Worm (Caenorhabditis elegans) whole organism, L4 larva: ENCODE data around the gene fipr-7.
A peak's percentile ranks its signal among the peaks of the same experiment; 100 is the strongest.

Source experiments
- aly-2 ChIP-seq: sonication (generic microtip); optimal IDR thresholded peaks from 2 replicates; lab custom pipeline; 2018; ENCODE audit warnings: missing biosample characterization, missing genetic modification characterization
- mdl-1 ChIP-seq, 2 experiments: fragments of 150-350 bp in 1 of 2; sonication (generic microtip) in 1 of 2; optimal IDR thresholded peaks; 2 replicates each; lab custom pipeline; 2014 to 2017; ENCODE audit warnings: missing biosample characterization in 2 of 2, missing genetic modification characterization in 2 of 2
- nhr-10 ChIP-seq: fragments of 150-350 bp; optimal IDR thresholded peaks from 2 replicates; lab custom pipeline; 2014; ENCODE audit warnings: missing biosample characterization, missing genetic modification characterization
- nhr-102 ChIP-seq: sonication (generic microtip); optimal IDR thresholded peaks from 2 replicates; lab custom pipeline; 2016; ENCODE audit warnings: mild to moderate bottlenecking, missing genetic modification characterization, moderate library complexity, missing compliant biosample characterization
- nhr-11 ChIP-seq: fragments of 150-350 bp; optimal IDR thresholded peaks from 2 replicates; lab custom pipeline; 2014; ENCODE audit warnings: missing biosample characterization, missing genetic modification characterization
- nhr-111 ChIP-seq: fragments of 200-800 bp; sonication (Bioruptor generic); optimal IDR thresholded peaks from 2 replicates; lab custom pipeline; 2018; ENCODE audit warnings: mild to moderate bottlenecking, missing genetic modification characterization, missing compliant biosample characterization
- nhr-25 ChIP-seq: sonication (generic microtip); optimal IDR thresholded peaks from 2 replicates; lab custom pipeline; 2017; ENCODE audit warnings: missing genetic modification characterization, mild to moderate bottlenecking, missing compliant biosample characterization, antibody characterized with exemption, moderate library complexity, borderline replicate concordance; ENCODE audit not compliant: insufficient read depth
- pha-4 ChIP-seq, 2 experiments: fragments of 150-350 bp in 1 of 2; fragments of 200-800 bp in 1 of 2; sonication (Bioruptor generic) in 1 of 2; IDR thresholded peaks in 1 of 2; optimal IDR thresholded peaks in 1 of 2; 2 replicates each; pipeline versions ENCODE4 v1.3.6 to Lab custom; 2014 to 2022; ENCODE audit warnings: missing genetic modification characterization in 2 of 2, missing genetic modification reagents in 2 of 2, missing biosample characterization in 1 of 2, missing compliant biosample characterization in 1 of 2
- snpc-1.2 ChIP-seq: fragments of 200-800 bp; sonication (Bioruptor generic); IDR thresholded peaks from 2 replicates; pipeline ENCODE4 v1.3.6; 2022; ENCODE audit warnings: missing genetic modification reagents, missing genetic modification characterization, missing compliant biosample characterization
- snpc-4 ChIP-seq: fragments of 150-350 bp; optimal IDR thresholded peaks from 2 replicates; lab custom pipeline; 2014; ENCODE audit warnings: missing biosample characterization, missing genetic modification characterization

ce11 chrV:10273837-10274236 is 44.2 kb downstream of the fipr-7 start:
- TF ChIP-seq nhr-111 (GFP tag; lab: Kevin White, UChicago) (no peak), pha-4 (GFP tag; IDR thresholded peaks at IDR 0.05; lab: Robert Waterston, UW) (no peak), pha-4 (tag; optimal IDR thresholded peaks at IDR 0.05; lab: Kevin White, UChicago) (no peak), aly-2 (tag; lab: Kevin White, UChicago) (no peak), nhr-10 (no peak), snpc-1.2 (no peak), nhr-11 (tag; lab: Kevin White, UChicago) (no peak), nhr-102 (tag; lab: Kevin White, UChicago) (no peak), nhr-25 (no peak), mdl-1 (tag; optimal IDR thresholded peaks at IDR 0.05; lab: Kevin White, UChicago) (peak in 1 of 2 experiments; percentile 4), snpc-4 (tag; lab: Kevin White, UChicago) (no peak)
